Fruit fly (Drosophila melanogaster) ovary, adult (tissue): ENCODE data around the gene CG12783.

ENCODE experiments used
- CG17801 ChIP-seq: fragments of 200-800 bp; optimal IDR thresholded peaks from 2 replicates; lab custom pipeline; 2019; ENCODE audit warnings: missing biosample characterization, mild to moderate bottlenecking, missing genetic modification characterization, moderate library complexity; ENCODE audit not compliant: partially characterized antibody

CG12783 gene

DNA sequence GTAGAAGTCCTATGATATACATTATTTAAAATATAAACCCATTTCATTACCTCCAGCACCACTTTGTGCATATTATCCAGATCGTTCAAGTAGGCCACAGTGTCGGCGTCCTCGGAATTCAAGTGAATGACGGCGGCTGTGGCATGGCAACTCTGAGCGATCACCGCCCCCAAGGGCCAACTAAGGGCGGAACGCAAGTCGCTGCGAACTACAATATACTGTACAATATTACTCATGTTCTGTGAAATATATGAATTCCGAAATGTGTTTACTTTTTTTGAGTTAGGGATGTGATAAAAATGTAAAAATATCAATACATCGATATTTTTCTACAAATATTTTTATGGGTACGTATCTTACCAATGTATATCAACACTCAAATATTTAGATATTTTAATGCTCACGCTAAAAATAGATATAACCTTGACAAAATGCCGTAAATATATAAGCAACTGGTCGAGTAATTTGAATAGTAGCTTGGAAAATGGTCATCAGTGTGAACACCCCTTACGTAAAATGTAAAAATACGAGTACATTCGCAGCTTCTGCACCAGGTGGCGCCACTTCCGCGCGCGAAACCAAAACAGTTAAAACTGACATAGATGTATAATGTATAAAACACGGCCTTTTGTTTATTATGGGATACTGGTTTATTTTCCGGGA, 39.6 kb downstream of the CG12783 start, which contains the start of gene CG14903:
TSS of gene CG14903 (minus strand) at position 270 of the 663 bp plus-strand sequence.
- TF ChIP-seq CG17801 (GFP tag; lab: Kevin White, UChicago), result no peak

DNA sequence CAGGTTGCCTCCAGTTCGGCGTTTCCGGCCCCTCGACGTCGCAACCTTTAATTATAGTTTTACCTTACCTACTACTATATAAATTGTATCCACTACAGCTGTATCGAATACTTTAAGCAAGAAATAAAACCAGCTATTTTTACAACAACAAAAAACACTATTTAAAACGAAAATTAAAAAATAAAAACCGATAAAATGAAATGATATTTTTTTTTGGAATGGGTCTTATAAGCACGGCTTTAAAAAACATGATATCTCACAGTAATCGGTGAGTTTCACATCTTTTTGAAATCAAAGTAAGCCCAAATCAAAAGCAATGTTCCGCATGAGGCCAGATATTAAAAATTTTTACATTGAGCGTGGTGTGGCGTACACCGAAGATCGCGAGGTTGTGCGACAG, 42.0 kb downstream of the CG12783 start, which contains the start of gene CG14891:
TSS of gene CG14891 (plus strand) at position 301 of the 400 bp plus-strand sequence.
- TF ChIP-seq CG17801 (GFP tag; lab: Kevin White, UChicago), result no peak

DNA sequence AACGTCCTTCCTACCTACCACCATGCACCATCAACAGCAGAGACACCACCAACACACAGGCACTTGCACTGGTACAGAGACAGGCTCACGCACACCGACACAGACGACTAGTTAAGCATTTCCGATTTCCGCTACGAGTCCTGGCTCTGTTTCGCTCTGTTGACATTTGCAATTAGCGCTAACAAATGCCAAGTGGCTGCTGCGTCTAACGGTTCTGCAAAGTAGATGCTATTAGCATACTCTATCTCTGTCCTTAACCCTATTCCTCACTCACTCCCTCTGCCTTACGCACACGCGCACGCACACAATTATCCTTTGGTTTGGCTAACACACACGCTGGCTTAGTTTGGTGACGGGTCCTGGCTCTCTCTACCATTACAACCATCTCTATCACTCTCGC, 42.7 kb downstream of the CG12783 start:
- TF ChIP-seq CG17801 (GFP tag; lab: Kevin White, UChicago), result no peak

DNA sequence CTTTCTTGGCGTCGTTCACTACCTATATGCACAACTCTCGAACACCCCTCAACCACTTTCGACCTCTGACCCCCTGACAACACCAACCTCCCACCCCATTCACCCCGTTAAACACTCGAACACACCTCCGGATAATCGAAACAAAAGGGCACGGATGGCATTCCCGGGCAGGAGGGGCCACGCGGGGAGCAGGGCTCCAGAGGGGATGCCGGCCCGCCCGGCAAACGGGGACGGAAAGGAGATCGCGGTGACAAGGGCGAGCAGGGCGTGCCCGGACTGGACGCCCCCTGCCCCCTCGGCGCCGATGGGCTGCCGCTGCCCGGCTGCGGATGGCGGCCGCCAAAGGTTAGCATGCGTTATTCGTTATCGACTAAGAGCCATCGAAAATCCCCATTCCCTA, 43.9 kb downstream of the CG12783 start:
- TF ChIP-seq CG17801 (GFP tag; lab: Kevin White, UChicago), result no peak

- TF ChIP-seq CG17801 (GFP tag; lab: Kevin White, UChicago), result no peak
Measured at dm6 chr3R:16564775-16565174, 48.4 kb downstream of the CG12783 start.
